Worm (Caenorhabditis elegans) whole organism, L1 larva: ENCODE results near the gene cho-1.

Experiments used
- C04F5.9 ChIP-seq: sonication (generic microtip); optimal IDR thresholded peaks from 2 replicates; lab custom pipeline; 2016; ENCODE audit warnings: missing genetic modification characterization, missing compliant biosample characterization
- C16A3.4 ChIP-seq: fragments of 150-350 bp; optimal IDR thresholded peaks from 2 replicates; lab custom pipeline; 2014; ENCODE audit warnings: missing biosample characterization, missing genetic modification characterization
- F16B12.6 ChIP-seq: fragments of 150-350 bp; optimal IDR thresholded peaks from 2 replicates; lab custom pipeline; 2014; ENCODE audit warnings: missing biosample characterization, missing genetic modification characterization
- Y116A8C.19 ChIP-seq: sonication (generic microtip); optimal IDR thresholded peaks from 2 replicates; lab custom pipeline; 2016; ENCODE audit warnings: missing compliant biosample characterization, missing genetic modification characterization, borderline replicate concordance
- alr-1 ChIP-seq: fragments of 200-800 bp; sonication (Bioruptor generic); optimal IDR thresholded peaks from 2 replicates; lab custom pipeline; 2018; ENCODE audit warnings: borderline replicate concordance, mild to moderate bottlenecking, missing genetic modification characterization, missing compliant biosample characterization
- blmp-1 ChIP-seq: fragments of 150-350 bp; optimal IDR thresholded peaks from 2 replicates; lab custom pipeline; 2014; ENCODE audit warnings: missing biosample characterization, missing genetic modification characterization
- ceh-8 ChIP-seq: fragments of 200-800 bp; sonication (Bioruptor generic); optimal IDR thresholded peaks from 2 replicates; lab custom pipeline; 2018; ENCODE audit warnings: mild to moderate bottlenecking, missing genetic modification characterization, moderate library complexity, missing compliant biosample characterization
- ceh-82 ChIP-seq, 3 experiments: fragments of 150-350 bp in 1 of 3; sonication (generic microtip) in 2 of 3; optimal IDR thresholded peaks; 2 replicates each; lab custom pipeline; 2014 to 2017; ENCODE audit warnings: missing biosample characterization in 3 of 3, missing genetic modification characterization in 3 of 3
- ces-1 ChIP-seq: fragments of 150-350 bp; optimal IDR thresholded peaks from 2 replicates; lab custom pipeline; 2014; ENCODE audit warnings: missing biosample characterization, missing genetic modification reagents, missing genetic modification characterization
- dsc-1 ChIP-seq: sonication (generic microtip); optimal IDR thresholded peaks from 2 replicates; lab custom pipeline; 2016; ENCODE audit warnings: mild to moderate bottlenecking, missing genetic modification characterization, missing compliant biosample characterization
- elt-2 ChIP-seq: sonication (generic microtip); optimal IDR thresholded peaks from 2 replicates; lab custom pipeline; 2016; ENCODE audit warnings: missing genetic modification characterization, mild to moderate bottlenecking, inconsistent platforms, missing compliant biosample characterization, missing genetic modification reagents
- ets-5 ChIP-seq: fragments of 200-800 bp; sonication (Bioruptor generic); IDR thresholded peaks from 2 replicates; pipeline ENCODE4 v1.3.6; 2022; ENCODE audit warnings: missing genetic modification characterization, missing compliant biosample characterization
- fkh-10 ChIP-seq: sonication (generic microtip); optimal IDR thresholded peaks from 2 replicates; lab custom pipeline; 2017; ENCODE audit warnings: missing biosample characterization, missing genetic modification reagents, missing genetic modification characterization
- fos-1 ChIP-seq: fragments of 150-350 bp; optimal IDR thresholded peaks from 2 replicates; lab custom pipeline; 2014; ENCODE audit warnings: missing biosample characterization, missing genetic modification characterization
- grh-1 ChIP-seq: fragments of 200-800 bp; sonication (Bioruptor generic); IDR thresholded peaks from 2 replicates; pipeline ENCODE4 v1.3.6; 2022; ENCODE audit warnings: missing genetic modification reagents, missing genetic modification characterization, missing compliant biosample characterization
- hlh-4 ChIP-seq: sonication (generic microtip); optimal IDR thresholded peaks from 2 replicates; lab custom pipeline; 2016; ENCODE audit warnings: mild to moderate bottlenecking, missing genetic modification characterization, missing compliant biosample characterization
- hpl-2 ChIP-seq: fragments of 150-350 bp; optimal IDR thresholded peaks from 2 replicates; lab custom pipeline; 2014; ENCODE audit warnings: missing biosample characterization, missing genetic modification reagents, missing genetic modification characterization
- jun-1 ChIP-seq: fragments of 150-350 bp; optimal IDR thresholded peaks from 2 replicates; lab custom pipeline; 2014; ENCODE audit warnings: missing biosample characterization, missing genetic modification reagents, missing genetic modification characterization
- lin-15B ChIP-seq: fragments of 150-350 bp; sonication (generic microtip); optimal IDR thresholded peaks from 3 replicates; lab custom pipeline; 2014; ENCODE audit warnings: missing biosample characterization, missing genetic modification characterization
- lin-35 ChIP-seq, 2 experiments: fragments of 150-350 bp; optimal IDR thresholded peaks; 2 replicates each; lab custom pipeline; 2014; ENCODE audit warnings: missing biosample characterization in 2 of 2, missing genetic modification characterization in 2 of 2, missing genetic modification reagents in 2 of 2
- lir-3 ChIP-seq: sonication (generic microtip); optimal IDR thresholded peaks from 2 replicates; lab custom pipeline; 2016; ENCODE audit warnings: mild to moderate bottlenecking, missing genetic modification characterization, moderate library complexity, missing compliant biosample characterization; ENCODE audit not compliant: poor library complexity
- lsy-2 ChIP-seq, 2 experiments: fragments of 150-350 bp; optimal IDR thresholded peaks; 2 replicates each; lab custom pipeline; 2014; ENCODE audit warnings: missing biosample characterization in 2 of 2, missing genetic modification characterization in 2 of 2
- mdl-1 ChIP-seq, 2 experiments: fragments of 150-350 bp; optimal IDR thresholded peaks; 2 replicates each; lab custom pipeline; 2014 to 2017; ENCODE audit warnings: missing biosample characterization in 2 of 2, missing genetic modification characterization in 2 of 2, inconsistent platforms in 1 of 2
- mef-2 ChIP-seq: fragments of 150-350 bp; optimal IDR thresholded peaks from 2 replicates; lab custom pipeline; 2014; ENCODE audit warnings: missing biosample characterization, missing genetic modification characterization
- nhr-11 ChIP-seq: fragments of 150-350 bp; optimal IDR thresholded peaks from 2 replicates; lab custom pipeline; 2014; ENCODE audit warnings: missing biosample characterization, missing genetic modification characterization
- nhr-19 ChIP-seq: fragments of 200-800 bp; sonication (Bioruptor generic); conservative IDR thresholded peaks from 2 replicates; pipeline ENCODE4 v1.3.6; 2022; ENCODE audit warnings: missing genetic modification characterization, missing compliant biosample characterization
- nhr-20 ChIP-seq: sonication (generic microtip); optimal IDR thresholded peaks from 2 replicates; lab custom pipeline; 2016; ENCODE audit warnings: mild to moderate bottlenecking, missing genetic modification characterization, missing compliant biosample characterization
- nhr-237 ChIP-seq: fragments of 150-350 bp; optimal IDR thresholded peaks from 2 replicates; lab custom pipeline; 2014; ENCODE audit warnings: missing biosample characterization, missing genetic modification characterization
- nhr-28 ChIP-seq: fragments of 150-350 bp; optimal IDR thresholded peaks from 2 replicates; lab custom pipeline; 2014; ENCODE audit warnings: missing biosample characterization, missing genetic modification characterization
- nhr-47 ChIP-seq: sonication (generic microtip); optimal IDR thresholded peaks from 2 replicates; lab custom pipeline; 2016; ENCODE audit warnings: mild to moderate bottlenecking, missing genetic modification characterization, moderate library complexity, missing compliant biosample characterization
- nhr-71 ChIP-seq: sonication (generic microtip); optimal IDR thresholded peaks from 2 replicates; lab custom pipeline; 2016; ENCODE audit warnings: mild to moderate bottlenecking, missing genetic modification characterization, moderate library complexity, missing compliant biosample characterization
- nhr-84 ChIP-seq: sonication (generic microtip); optimal IDR thresholded peaks from 2 replicates; lab custom pipeline; 2017; ENCODE audit warnings: missing biosample characterization, missing genetic modification characterization
- nhr-85 ChIP-seq: sonication (generic microtip); peaks from one replicate; lab custom pipeline; 2016; ENCODE audit warnings: missing genetic modification characterization, inconsistent platforms, missing compliant biosample characterization
- pqm-1 ChIP-seq: sonication (generic microtip); optimal IDR thresholded peaks from 3 replicates; lab custom pipeline; 2017; ENCODE audit warnings: missing biosample characterization, missing genetic modification characterization
- snpc-4 ChIP-seq: fragments of 150-350 bp; optimal IDR thresholded peaks from 2 replicates; lab custom pipeline; 2014; ENCODE audit warnings: missing biosample characterization, missing genetic modification characterization
- snu-23 ChIP-seq: sonication (generic microtip); optimal IDR thresholded peaks from 2 replicates; lab custom pipeline; 2016; ENCODE audit warnings: missing genetic modification characterization, missing compliant biosample characterization
- sox-4 ChIP-seq: sonication (generic microtip); optimal IDR thresholded peaks from 2 replicates; lab custom pipeline; 2016; ENCODE audit warnings: missing genetic modification characterization, missing compliant biosample characterization
- sptf-1 ChIP-seq: fragments of 150-350 bp; optimal IDR thresholded peaks from 2 replicates; lab custom pipeline; 2014; ENCODE audit warnings: missing biosample characterization, missing genetic modification characterization
- swsn-7 ChIP-seq: sonication (generic microtip); optimal IDR thresholded peaks from 2 replicates; lab custom pipeline; 2016; ENCODE audit warnings: missing genetic modification characterization, missing compliant biosample characterization
- tlp-1 ChIP-seq: fragments of 150-350 bp; optimal IDR thresholded peaks from 2 replicates; lab custom pipeline; 2014; ENCODE audit warnings: missing biosample characterization, missing genetic modification characterization
- unc-130 ChIP-seq: fragments of 150-350 bp; optimal IDR thresholded peaks from 2 replicates; lab custom pipeline; 2017; ENCODE audit warnings: missing biosample characterization, missing genetic modification characterization, inconsistent platforms
- unc-30 ChIP-seq: sonication (generic microtip); optimal IDR thresholded peaks from 2 replicates; lab custom pipeline; 2017; ENCODE audit warnings: missing biosample characterization, missing genetic modification characterization
- unc-62 ChIP-seq: fragments of 150-350 bp; optimal IDR thresholded peaks from 2 replicates; lab custom pipeline; 2014; ENCODE audit warnings: missing biosample characterization, missing genetic modification reagents, missing genetic modification characterization
- unc-86 ChIP-seq: sonication (generic microtip); optimal IDR thresholded peaks from 2 replicates; lab custom pipeline; 2016; ENCODE audit warnings: missing genetic modification characterization, missing compliant biosample characterization
- unc-98 ChIP-seq: fragments of 200-800 bp; sonication (Bioruptor generic); IDR thresholded peaks from 2 replicates; pipeline ENCODE4 v1.3.6; 2022; ENCODE audit warnings: missing genetic modification characterization, missing compliant biosample characterization
- zag-1 ChIP-seq: fragments of 150-350 bp; optimal IDR thresholded peaks from 2 replicates; lab custom pipeline; 2014; ENCODE audit warnings: missing biosample characterization, missing genetic modification characterization
- ztf-11 ChIP-seq, 2 experiments: sonication (generic microtip); optimal IDR thresholded peaks; 2 replicates each; lab custom pipeline; 2016 to 2017; ENCODE audit warnings: missing genetic modification characterization in 2 of 2, missing biosample characterization in 1 of 2, missing compliant biosample characterization in 1 of 2
- ztf-4 ChIP-seq: fragments of 150-350 bp; optimal IDR thresholded peaks from 2 replicates; lab custom pipeline; 2014; ENCODE audit warnings: missing biosample characterization, missing genetic modification characterization

cho-1 gene

DNA sequence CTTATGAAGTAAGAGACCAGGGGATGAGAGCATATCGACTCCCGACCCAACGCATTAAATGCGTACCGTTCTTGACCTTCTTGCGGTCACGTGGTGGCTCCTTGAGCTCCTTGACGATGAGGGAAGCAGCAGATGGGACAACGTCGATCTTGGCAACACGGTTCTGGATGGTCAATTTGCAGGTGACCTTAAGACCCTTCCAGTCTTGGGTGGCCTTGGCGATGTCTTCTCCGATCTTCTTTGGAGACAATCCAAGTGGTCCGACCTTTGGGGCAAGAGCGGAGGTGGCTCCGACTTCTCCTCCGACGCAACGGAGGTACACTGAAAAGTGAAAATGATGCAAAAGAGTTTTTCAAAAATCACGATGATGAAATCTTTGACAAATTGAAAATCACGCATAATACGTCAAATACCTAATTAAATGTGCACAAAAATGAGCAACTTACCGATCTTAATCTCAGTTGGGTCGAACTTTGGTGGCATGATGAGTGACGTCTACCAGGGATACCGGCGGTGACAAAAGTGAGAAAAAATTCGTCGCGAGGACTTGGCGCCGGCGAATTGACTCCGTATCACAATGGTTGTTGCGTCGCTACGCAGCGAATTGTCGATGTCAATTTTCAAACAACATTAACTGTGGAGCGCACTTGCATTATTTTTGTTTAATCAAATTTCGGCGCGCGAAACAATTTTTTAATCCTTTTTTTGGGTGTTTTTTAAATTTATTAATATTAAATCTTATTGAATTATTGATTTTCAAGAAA is 25.9 kb upstream of the cho-1 start, which contains the start of gene rpl-12 (continued):
- TF ChIP-seq jun-1 (tag; lab: Kevin White, UChicago) (peak; percentile 98), C16A3.4 (peak; percentile 99), ceh-8 (GFP tag; lab: Kevin White, UChicago) (peak; percentile 98), hlh-4 (tag; lab: Kevin White, UChicago) (no peak), grh-1 (peak; percentile 97), C04F5.9 (tag; lab: Kevin White, UChicago) (peak; percentile 97), lin-15B (tag; lab: Kevin White, UChicago) (peak; percentile 100)
- TF ChIP-seq, all 84 proteins: peak for 77

DNA sequence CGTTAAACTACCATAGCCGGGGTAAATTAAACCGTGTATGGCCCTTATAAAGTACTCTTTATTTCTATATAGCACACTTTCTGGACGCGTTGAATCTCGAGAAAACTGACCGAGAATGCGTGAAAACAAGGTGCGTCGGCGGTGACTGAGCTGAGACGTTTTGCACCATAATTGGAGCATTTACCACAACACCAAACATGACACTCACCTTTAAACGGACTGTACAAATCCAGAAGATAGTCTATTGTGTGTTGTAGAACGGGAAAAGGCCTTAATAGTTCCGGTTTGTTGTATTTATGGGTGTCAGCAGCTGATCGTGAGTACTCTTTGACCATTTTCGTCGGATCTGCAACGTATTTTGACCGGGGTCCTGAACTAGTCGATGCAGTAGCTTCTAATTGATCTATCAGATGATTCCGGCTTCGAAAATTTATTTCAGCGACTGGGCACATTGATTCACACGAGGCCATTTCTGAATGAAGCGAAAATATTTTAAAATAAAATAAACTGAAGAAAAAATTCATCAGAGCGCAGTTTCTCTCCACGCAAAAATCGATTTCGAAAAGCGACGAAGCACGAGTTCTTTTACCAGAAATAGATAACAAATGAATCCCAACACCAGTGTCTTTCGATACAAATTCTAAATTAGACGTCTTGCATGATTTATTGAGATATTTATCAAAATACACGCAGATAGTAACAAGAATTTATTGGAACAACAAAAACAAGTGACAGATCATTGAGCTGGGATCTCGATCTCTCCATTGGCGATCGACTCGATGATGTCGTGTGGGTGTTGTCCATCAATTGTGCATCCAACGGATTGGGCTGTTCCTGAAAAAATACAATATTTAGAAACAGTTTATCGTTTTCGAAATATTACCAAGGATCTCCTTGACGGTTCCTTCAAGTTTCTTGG is 24.8 kb upstream of the cho-1 start, which contains the start of gene tag-115:
TSS of gene tag-115 (minus strand) at position 472 of the 919 bp plus-strand sequence.
- TF ChIP-seq ztf-4 = no peak
- no peak for TF ChIP-seq fkh-10
- no peak for TF ChIP-seq ztf-11 (tag; optimal IDR thresholded peaks at IDR 0.05; lab: Kevin White, UChicago)
- TF ChIP-seq alr-1 (tag; lab: Kevin White, UChicago) = no peak
- TF ChIP-seq tlp-1 = no peak
- TF ChIP-seq nhr-84 = no peak
- TF ChIP-seq grh-1 = no peak
- TF ChIP-seq lin-35 (GFP tag; optimal IDR thresholded peaks at IDR 0.05; lab: Kevin White, UChicago) = peak in 1 of 2 experiments; percentile 50
- no peak for TF ChIP-seq pqm-1 (tag; lab: Kevin White, UChicago)
- no peak for TF ChIP-seq ces-1 (GFP tag; lab: Kevin White, UChicago)
- no peak for TF ChIP-seq nhr-20 (tag; lab: Kevin White, UChicago)
- no peak for TF ChIP-seq blmp-1 (tag; lab: Kevin White, UChicago)
- TF ChIP-seq nhr-71 (tag; lab: Kevin White, UChicago) = peak; percentile 43
- peak; percentile 37 for TF ChIP-seq nhr-47 (tag; lab: Kevin White, UChicago)
- no peak for TF ChIP-seq sptf-1 (tag; lab: Kevin White, UChicago)
- TF ChIP-seq lir-3 (tag; lab: Kevin White, UChicago) = no peak
- no peak for TF ChIP-seq C16A3.4
- TF ChIP-seq unc-98 (GFP tag; lab: Robert Waterston, UW) = no peak
- TF ChIP-seq sox-4 (tag; lab: Kevin White, UChicago) = no peak
- TF ChIP-seq elt-2 (tag; lab: Kevin White, UChicago) = no peak
- TF ChIP-seq zag-1 (tag; lab: Kevin White, UChicago) = no peak
- TF ChIP-seq mef-2 (tag; lab: Kevin White, UChicago) = no peak
- TF ChIP-seq fos-1 (tag; lab: Kevin White, UChicago) = no peak
- TF ChIP-seq F16B12.6 = no peak
- TF ChIP-seq snpc-4 (tag; lab: Kevin White, UChicago) = no peak
- peak; percentile 18 for TF ChIP-seq swsn-7
- TF ChIP-seq jun-1 (tag; lab: Kevin White, UChicago) = no peak
- TF ChIP-seq Y116A8C.19 (tag; lab: Kevin White, UChicago) = no peak
- TF ChIP-seq nhr-237 (tag; lab: Kevin White, UChicago) = no peak
- no peak for TF ChIP-seq unc-130 (tag; lab: Kevin White, UChicago)
- no peak for TF ChIP-seq unc-30
- TF ChIP-seq nhr-11 (tag; lab: Kevin White, UChicago) = no peak
- no peak for TF ChIP-seq ets-5
- TF ChIP-seq nhr-19 = no peak
- TF ChIP-seq lsy-2 (tag; optimal IDR thresholded peaks at IDR 0.05; lab: Kevin White, UChicago) = peak; percentile 12 to 64
- no peak for TF ChIP-seq unc-86 (tag; lab: Kevin White, UChicago)
- no peak for TF ChIP-seq ceh-82 (tag; optimal IDR thresholded peaks at IDR 0.05; lab: Kevin White, UChicago)
- TF ChIP-seq nhr-85 (tag; lab: Kevin White, UChicago) = peak; percentile 37
- TF ChIP-seq dsc-1 (tag; lab: Kevin White, UChicago) = no peak
- TF ChIP-seq nhr-28 (tag; lab: Kevin White, UChicago) = no peak
- TF ChIP-seq snu-23 (GFP tag; lab: Kevin White, UChicago) = no peak
- no peak for TF ChIP-seq hpl-2 (GFP tag; lab: Kevin White, UChicago)
- TF ChIP-seq unc-62 (GFP tag; lab: Kevin White, UChicago) = no peak
- TF ChIP-seq lin-15B (tag; lab: Kevin White, UChicago) = no peak
- no peak for TF ChIP-seq mdl-1 (tag; optimal IDR thresholded peaks at IDR 0.05; lab: Kevin White, UChicago)
